Worm (Caenorhabditis elegans): ENCODE measurements around the gene C25H3.14.

The C25H3.14 gene

DNA sequence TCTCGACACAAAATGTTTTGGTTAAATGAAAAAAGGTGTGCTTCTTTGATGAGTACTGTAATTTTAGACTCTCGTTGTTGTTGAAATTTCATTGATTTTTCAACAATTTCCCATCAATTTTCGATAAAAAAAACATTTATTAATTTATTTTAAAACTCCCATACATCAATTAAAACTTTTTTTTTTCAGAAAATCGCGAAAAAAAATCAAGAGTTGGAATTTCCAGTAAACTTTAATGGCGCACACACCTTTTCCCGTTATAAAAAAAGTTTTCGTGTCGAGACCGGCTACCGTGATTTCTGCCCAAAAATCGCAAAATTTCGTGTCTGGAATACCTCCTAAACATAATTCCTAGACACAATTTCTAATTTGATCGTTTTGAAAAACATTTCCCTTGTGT is at the start of gene C25H3.14:
TSS of gene C25H3.14 (plus strand) at position 301 of the 400 bp plus-strand sequence.
- TF ChIP-seq lin-13 (GFP tag; optimal IDR thresholded peaks at IDR 0.05) (no peak), ceh-8 (GFP tag; optimal IDR thresholded peaks at IDR 0.05) (no peak), pag-3 (tag; optimal IDR thresholded peaks at IDR 0.05; ENCODE audit: borderline replicate concordance, insufficient read depth) (no peak), lin-14 (GFP tag; optimal IDR thresholded peaks at IDR 0.05) (no peak), efl-3 (GFP tag; optimal IDR thresholded peaks at IDR 0.05) (no peak), mab-9 (GFP tag; IDR thresholded peaks at IDR 0.05) (no peak), pax-3 (tag; optimal IDR thresholded peaks at IDR 0.05) (no peak), egl-27 (tag; optimal IDR thresholded peaks at IDR 0.05) (no peak), sptf-1 (tag; optimal IDR thresholded peaks at IDR 0.05) (no peak), snpc-4 (tag; optimal IDR thresholded peaks at IDR 0.05) (no peak), blmp-1 (tag; optimal IDR thresholded peaks at IDR 0.05) (no peak), nhr-19 (GFP tag; conservative IDR thresholded peaks at IDR 0.05) (no peak), vab-15 (tag; optimal IDR thresholded peaks at IDR 0.05) (no peak)

DNA sequence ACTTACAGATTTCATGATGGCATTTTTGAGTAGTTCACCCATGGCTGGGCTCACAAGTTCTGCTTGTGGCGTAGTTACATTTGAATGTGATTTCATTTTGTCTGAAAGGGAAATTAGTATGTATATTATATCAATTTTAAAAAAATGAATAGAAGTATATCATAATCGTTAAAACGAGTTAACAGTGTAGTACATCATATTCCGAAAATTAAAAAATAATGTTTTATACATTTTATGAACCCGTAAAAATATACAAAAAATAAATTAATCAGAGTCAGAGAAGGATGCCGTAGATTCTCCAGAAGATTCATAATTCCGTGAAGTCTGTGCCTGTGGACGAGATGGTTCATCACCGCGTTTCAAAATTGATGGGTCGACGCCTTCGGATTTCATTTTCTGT is 48.0 kb upstream of the C25H3.14 start, which contains the start of gene F59E12.9:
TSS of gene F59E12.9 (minus strand) at position 101 of the 400 bp plus-strand sequence.
- no peak for TF ChIP-seq nhr-77 (tag; optimal IDR thresholded peaks at IDR 0.05)
- no peak for TF ChIP-seq nhr-76 (tag; optimal IDR thresholded peaks at IDR 0.05)
- TF ChIP-seq swsn-7 (tag; optimal IDR thresholded peaks at IDR 0.05): no peak
- TF ChIP-seq nhr-11 (tag; optimal IDR thresholded peaks at IDR 0.05): no peak
- no peak for TF ChIP-seq ces-1 (GFP tag; optimal IDR thresholded peaks at IDR 0.05)

DNA sequence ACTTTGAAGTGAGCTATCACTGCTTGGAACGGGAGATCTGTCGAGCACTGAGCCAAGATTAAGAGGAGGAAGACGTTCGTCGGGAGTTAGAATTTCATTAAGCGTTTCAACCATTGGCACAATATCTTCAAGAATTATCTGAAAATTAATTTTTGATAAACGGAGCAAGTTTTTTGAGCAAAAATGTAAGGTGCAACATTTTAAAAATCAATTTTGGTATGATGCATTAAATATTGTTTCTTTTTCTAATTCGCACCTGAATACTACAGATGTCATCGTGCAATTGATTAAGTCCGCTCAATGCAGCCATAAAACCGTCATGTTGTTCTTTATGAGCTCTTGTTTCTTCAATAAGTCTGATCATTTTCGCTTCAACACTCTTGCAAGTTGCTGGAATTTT is 46.6 kb upstream of the C25H3.14 start, which contains the start of gene ddl-1:
TSS of gene ddl-1 (minus strand) at position 101 of the 400 bp plus-strand sequence.
- TF ChIP-seq unc-130 (tag; optimal IDR thresholded peaks at IDR 0.05): no peak
- no peak for TF ChIP-seq egl-27 (tag; optimal IDR thresholded peaks at IDR 0.05)
- TF ChIP-seq aly-2 (tag; optimal IDR thresholded peaks at IDR 0.05): no peak
- TF ChIP-seq sup-37 (GFP tag; optimal IDR thresholded peaks at IDR 0.05): no peak
- no peak for TF ChIP-seq sptf-1 (tag; optimal IDR thresholded peaks at IDR 0.05)

DNA sequence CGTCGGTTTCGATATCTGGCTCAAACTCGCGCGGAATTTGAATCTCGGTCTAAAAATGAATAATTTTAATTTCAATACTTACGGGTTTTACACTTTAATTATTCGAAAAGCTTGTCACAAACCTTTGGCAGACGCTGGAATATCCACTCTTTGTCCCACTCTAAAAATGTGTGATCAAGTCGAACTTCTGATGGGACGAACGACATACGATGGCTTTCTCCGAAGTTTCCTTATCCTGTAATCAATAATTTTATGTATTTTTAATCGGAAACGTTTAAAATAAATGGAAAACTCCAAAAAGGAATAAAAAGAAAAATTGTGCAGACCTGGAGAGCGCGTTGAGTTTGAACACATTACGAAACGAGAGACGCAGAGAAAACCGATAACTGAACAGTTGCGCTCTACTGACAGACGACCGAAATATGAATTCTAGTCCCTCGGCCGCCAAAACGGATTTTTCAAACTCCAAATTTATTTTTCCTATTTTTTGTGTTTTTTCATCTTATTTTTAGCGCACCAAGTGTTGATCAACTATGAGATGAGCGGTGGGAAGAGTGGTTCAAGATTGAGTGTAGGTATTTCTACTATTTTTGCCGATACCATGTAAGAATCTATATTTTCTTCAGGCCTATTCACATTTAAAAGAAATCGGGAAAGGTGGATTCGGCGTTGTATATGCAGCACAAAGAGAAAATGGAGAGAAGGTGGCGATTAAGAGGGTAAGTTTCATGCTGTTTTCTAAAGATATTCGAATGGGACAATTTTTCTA is 45.5 kb upstream of the C25H3.14 start, which contains the start of the genes sam-4, F59E12.17 and zyg-1:
TSS of gene sam-4 (minus strand) at position 51 of the 769 bp plus-strand sequence.
TSS of gene F59E12.17 (minus strand) at position 235 of the 769 bp plus-strand sequence.
TSS of gene zyg-1 (plus strand) at position 513 of the 769 bp plus-strand sequence.
- no peak for TF ChIP-seq aly-2 (tag; optimal IDR thresholded peaks at IDR 0.05)
- TF ChIP-seq sup-37 (GFP tag; optimal IDR thresholded peaks at IDR 0.05): no peak
- no peak for TF ChIP-seq vab-15 (tag; optimal IDR thresholded peaks at IDR 0.05)
- TF ChIP-seq fkh-8 (tag; optimal IDR thresholded peaks at IDR 0.05): peak; percentile 60
- peak; percentile 12 for TF ChIP-seq unc-86 (tag; optimal IDR thresholded peaks at IDR 0.05)
- TF ChIP-seq fkh-10 (GFP tag; optimal IDR thresholded peaks at IDR 0.05): no peak
- TF ChIP-seq nhr-90 (tag; optimal IDR thresholded peaks at IDR 0.05; ENCODE audit: poor library complexity): peak; percentile 18
- no peak for TF ChIP-seq unc-30 (tag; optimal IDR thresholded peaks at IDR 0.05)
- peak in 1 of 2 experiments; percentile 35 for TF ChIP-seq mdl-1 (tag; optimal IDR thresholded peaks at IDR 0.05)
- peak; percentile 8 to 84 (median 37) for TF ChIP-seq ceh-82 (tag; optimal IDR thresholded peaks at IDR 0.05)
- TF ChIP-seq unc-62 (GFP tag; optimal IDR thresholded peaks at IDR 0.05): no peak
- no peak for TF ChIP-seq ceh-8 (GFP tag; optimal IDR thresholded peaks at IDR 0.05)
- no peak for TF ChIP-seq nhr-28 (tag; optimal IDR thresholded peaks at IDR 0.05)
- no peak for TF ChIP-seq nhr-12 (tag; optimal IDR thresholded peaks at IDR 0.05)
- TF ChIP-seq sox-4 (tag; optimal IDR thresholded peaks at IDR 0.05): no peak
- peak; percentile 86 for TF ChIP-seq rnt-1 (tag; optimal IDR thresholded peaks at IDR 0.05)
- TF ChIP-seq lin-13 (GFP tag; optimal IDR thresholded peaks at IDR 0.05): no peak
- peak; percentile 66 for TF ChIP-seq nhr-71 (tag; optimal IDR thresholded peaks at IDR 0.05)
- TF ChIP-seq irx-1 (tag; optimal IDR thresholded peaks at IDR 0.05): no peak
- no peak for TF ChIP-seq ets-5 (GFP tag; IDR thresholded peaks at IDR 0.05)
- TF ChIP-seq mef-2 (tag; optimal IDR thresholded peaks at IDR 0.05): no peak
- no peak for TF ChIP-seq nhr-11 (tag; optimal IDR thresholded peaks at IDR 0.05)
- no peak for TF ChIP-seq aha-1 (tag; optimal IDR thresholded peaks at IDR 0.05)
- TF ChIP-seq lin-39 (tag; optimal IDR thresholded peaks at IDR 0.05): no peak
- TF ChIP-seq efl-3 (GFP tag; optimal IDR thresholded peaks at IDR 0.05): no peak
- no peak for TF ChIP-seq C04F5.9 (tag; optimal IDR thresholded peaks at IDR 0.05)
- peak; percentile 53 for TF ChIP-seq snpc-4 (tag; optimal IDR thresholded peaks at IDR 0.05)
- TF ChIP-seq hpl-2 (GFP tag; optimal IDR thresholded peaks at IDR 0.05): peak; percentile 42
- TF ChIP-seq nhr-76 (tag; optimal IDR thresholded peaks at IDR 0.05): no peak
- TF ChIP-seq hlh-17 (GFP tag; optimal IDR thresholded peaks at IDR 0.05; ENCODE audit: borderline replicate concordance): no peak
- TF ChIP-seq fos-1 (tag; optimal IDR thresholded peaks at IDR 0.05): no peak
- TF ChIP-seq ceh-88 (GFP tag; IDR thresholded peaks at IDR 0.05): no peak
- no peak for TF ChIP-seq ces-1 (GFP tag; optimal IDR thresholded peaks at IDR 0.05)

All from whole organism, L1 larva.